Worm (Caenorhabditis elegans) whole organism, early embryonic: Measurements from ENCODE around the gene pqn-67.

Source experiments
- B0310.2 ChIP-seq: sonication (generic microtip); optimal IDR thresholded peaks from 2 replicates; lab custom pipeline; 2016; ENCODE audit warnings: mild to moderate bottlenecking, missing genetic modification characterization, missing compliant biosample characterization
- F13C5.2 ChIP-seq: sonication (generic microtip); optimal IDR thresholded peaks from 2 replicates; lab custom pipeline; 2017; ENCODE audit warnings: mild to moderate bottlenecking, missing genetic modification characterization, inconsistent platforms, missing compliant biosample characterization
- aly-1 ChIP-seq: sonication (generic microtip); optimal IDR thresholded peaks from 2 replicates; lab custom pipeline; 2016; ENCODE audit warnings: missing genetic modification characterization, missing compliant biosample characterization
- ama-1 ChIP-seq: fragments of 150-350 bp; optimal IDR thresholded peaks from 2 replicates; lab custom pipeline; 2014
- ceh-13 ChIP-seq: fragments of 200-800 bp; sonication (Bioruptor generic); optimal IDR thresholded peaks from 2 replicates; lab custom pipeline; 2018; ENCODE audit warnings: mild to moderate bottlenecking, missing genetic modification characterization, missing compliant biosample characterization
- ceh-36 ChIP-seq: sonication (generic microtip); optimal IDR thresholded peaks from 2 replicates; lab custom pipeline; 2016; ENCODE audit warnings: missing genetic modification characterization, inconsistent platforms, missing compliant biosample characterization
- ets-7 ChIP-seq: sonication (generic microtip); optimal IDR thresholded peaks from 2 replicates; lab custom pipeline; 2016; ENCODE audit warnings: missing genotype, missing genetic modification characterization, missing compliant biosample characterization
- flt-1 ChIP-seq: fragments of 200-800 bp; sonication (Bioruptor generic); IDR thresholded peaks from 2 replicates; pipeline ENCODE4 v1.3.6; 2022; ENCODE audit warnings: missing genetic modification characterization, missing compliant biosample characterization
- hmbx-1 ChIP-seq: sonication (generic microtip); optimal IDR thresholded peaks from 2 replicates; lab custom pipeline; 2016; ENCODE audit warnings: mild to moderate bottlenecking, missing genetic modification characterization, missing compliant biosample characterization
- hmg-4 ChIP-seq: fragments of 200-800 bp; sonication (Bioruptor generic); optimal IDR thresholded peaks from 2 replicates; lab custom pipeline; 2018; ENCODE audit warnings: mild to moderate bottlenecking, missing genetic modification characterization, missing compliant biosample characterization
- hnd-1 ChIP-seq: sonication (generic microtip); optimal IDR thresholded peaks from 2 replicates; lab custom pipeline; 2016; ENCODE audit warnings: missing genetic modification characterization, missing compliant biosample characterization
- pes-1 ChIP-seq: fragments of 200-800 bp; sonication (Bioruptor generic); IDR thresholded peaks from 2 replicates; pipeline ENCODE4 v1.3.6; 2022; ENCODE audit warnings: missing genetic modification reagents, missing genetic modification characterization, missing compliant biosample characterization
- scrt-1 ChIP-seq: fragments of 200-800 bp; sonication (Bioruptor generic); IDR thresholded peaks from 2 replicates; pipeline ENCODE4 v1.3.6; 2022; ENCODE audit warnings: missing genetic modification characterization, missing compliant biosample characterization
- sea-1 ChIP-seq: fragments of 200-800 bp; sonication (Bioruptor generic); conservative IDR thresholded peaks from 2 replicates; pipeline ENCODE4 v1.3.6; 2022; ENCODE audit warnings: missing genetic modification characterization, missing compliant biosample characterization
- tbx-11 ChIP-seq: fragments of 200-800 bp; sonication (Bioruptor generic); IDR thresholded peaks from 2 replicates; pipeline ENCODE4 v1.3.6; 2022; ENCODE audit warnings: missing genetic modification characterization, missing compliant biosample characterization
- tbx-37 ChIP-seq: fragments of 200-800 bp; sonication (Bioruptor generic); conservative IDR thresholded peaks from 2 replicates; pipeline ENCODE4 v1.3.6; 2022; ENCODE audit warnings: missing genetic modification reagents, missing genetic modification characterization, missing compliant biosample characterization
- tra-4 ChIP-seq: sonication (generic microtip); optimal IDR thresholded peaks from 2 replicates; lab custom pipeline; 2017; ENCODE audit warnings: missing genetic modification characterization, missing compliant biosample characterization

pqn-67 gene

DNA sequence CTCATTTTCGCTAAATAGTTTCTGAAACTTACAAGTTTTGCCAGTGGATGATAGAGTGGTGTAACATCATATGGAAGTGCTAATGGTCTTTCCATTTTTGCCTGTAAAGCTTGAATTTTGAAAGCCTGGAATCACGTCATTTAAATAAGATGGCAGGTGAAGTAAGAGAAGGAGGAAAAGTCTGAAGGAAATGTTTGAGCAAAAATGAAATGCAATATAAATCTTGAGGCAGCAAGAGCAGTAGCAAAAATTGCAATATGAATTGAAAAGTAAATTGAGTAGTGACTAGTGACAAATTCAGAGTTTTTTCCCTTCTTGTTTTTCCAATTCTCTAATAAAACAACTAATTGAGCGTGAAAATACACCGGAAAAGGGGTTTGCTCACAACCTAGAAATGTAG lies 38.4 kb upstream of the pqn-67 start, which contains the start of gene glb-24:
TSS of gene glb-24 (minus strand) at position 101 of the 400 bp plus-strand sequence.
- TF ChIP-seq hmbx-1 (tag; lab: Kevin White, UChicago) = no peak
- TF ChIP-seq ceh-36 (tag; lab: Kevin White, UChicago) = no peak
- TF ChIP-seq hnd-1 (tag; lab: Kevin White, UChicago) = no peak
- no peak for TF ChIP-seq ama-1 (lab: Kevin White, UChicago)
- TF ChIP-seq sea-1 = no peak
- TF ChIP-seq scrt-1 (GFP tag; lab: Robert Waterston, UW) = no peak
- no peak for TF ChIP-seq flt-1 (GFP tag; lab: Robert Waterston, UW)

DNA sequence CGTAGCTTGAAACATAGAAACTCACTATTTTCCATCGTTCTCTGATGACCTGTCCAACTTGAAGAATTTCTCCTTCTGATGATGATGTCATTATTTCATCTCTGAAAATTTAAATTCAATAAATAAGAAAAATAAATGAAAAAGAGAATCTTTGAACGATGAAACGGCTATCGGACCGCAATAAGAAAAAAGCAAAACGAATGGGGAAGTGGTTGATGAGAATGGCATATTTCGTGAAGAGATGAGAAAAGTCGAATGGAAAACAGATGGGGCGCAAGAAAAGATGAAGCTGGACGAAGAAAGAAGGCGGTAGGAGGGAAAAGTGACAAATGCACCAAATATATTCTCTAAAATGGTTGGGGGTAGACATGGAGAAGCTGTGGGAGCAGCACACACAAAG lies 28.5 kb upstream of the pqn-67 start, which contains the start of gene ttbk-7:
TSS of gene ttbk-7 (minus strand) at position 101 of the 400 bp plus-strand sequence.
- no peak for TF ChIP-seq ceh-13 (GFP tag; lab: Kevin White, UChicago)
- no peak for TF ChIP-seq ceh-36 (tag; lab: Kevin White, UChicago)
- TF ChIP-seq scrt-1 (GFP tag; lab: Robert Waterston, UW) = no peak
- TF ChIP-seq flt-1 (GFP tag; lab: Robert Waterston, UW) = no peak
- no peak for TF ChIP-seq tra-4 (tag; lab: Kevin White, UChicago)
- TF ChIP-seq tbx-37 (GFP tag; lab: Robert Waterston, UW) = no peak
- TF ChIP-seq F13C5.2 (tag; lab: Kevin White, UChicago) = no peak
- no peak for TF ChIP-seq sea-1
- no peak for TF ChIP-seq tbx-11 (GFP tag; lab: Robert Waterston, UW)

DNA sequence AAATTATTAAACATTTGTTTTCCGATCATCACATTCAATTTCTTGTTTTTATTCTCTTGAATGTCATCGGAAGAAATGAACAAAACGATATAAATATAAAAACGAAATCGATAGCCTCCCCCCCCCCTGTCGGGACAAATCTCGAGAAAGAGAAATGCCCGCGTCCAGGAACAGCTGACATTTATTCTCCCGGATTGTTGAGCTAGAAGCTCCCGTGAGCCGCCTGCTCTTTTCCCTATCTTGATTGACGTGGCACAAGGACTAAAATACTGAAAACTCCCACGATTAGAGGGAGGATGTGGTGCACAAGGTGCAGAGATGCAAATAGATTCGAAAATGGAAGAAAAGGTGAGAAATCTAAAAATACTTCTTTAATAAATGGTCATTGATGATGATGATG lies 27.4 kb upstream of the pqn-67 start:
- TF ChIP-seq ets-7 = no peak
- TF ChIP-seq hmbx-1 (tag; lab: Kevin White, UChicago) = no peak
- TF ChIP-seq ceh-13 (GFP tag; lab: Kevin White, UChicago) = no peak
- no peak for TF ChIP-seq tbx-37 (GFP tag; lab: Robert Waterston, UW)
- TF ChIP-seq sea-1 = no peak
- TF ChIP-seq flt-1 (GFP tag; lab: Robert Waterston, UW) = no peak
- TF ChIP-seq scrt-1 (GFP tag; lab: Robert Waterston, UW) = no peak
- no peak for TF ChIP-seq tbx-11 (GFP tag; lab: Robert Waterston, UW)
- no peak for TF ChIP-seq tra-4 (tag; lab: Kevin White, UChicago)
- no peak for TF ChIP-seq aly-1
- no peak for TF ChIP-seq B0310.2 (tag; lab: Kevin White, UChicago)
- TF ChIP-seq hnd-1 (tag; lab: Kevin White, UChicago) = no peak
- TF ChIP-seq ama-1 (lab: Kevin White, UChicago) = no peak
- no peak for TF ChIP-seq hmg-4 (GFP tag; lab: Kevin White, UChicago)
- TF ChIP-seq F13C5.2 (tag; lab: Kevin White, UChicago) = no peak
- no peak for TF ChIP-seq pes-1
- TF ChIP-seq ceh-36 (tag; lab: Kevin White, UChicago) = no peak

DNA sequence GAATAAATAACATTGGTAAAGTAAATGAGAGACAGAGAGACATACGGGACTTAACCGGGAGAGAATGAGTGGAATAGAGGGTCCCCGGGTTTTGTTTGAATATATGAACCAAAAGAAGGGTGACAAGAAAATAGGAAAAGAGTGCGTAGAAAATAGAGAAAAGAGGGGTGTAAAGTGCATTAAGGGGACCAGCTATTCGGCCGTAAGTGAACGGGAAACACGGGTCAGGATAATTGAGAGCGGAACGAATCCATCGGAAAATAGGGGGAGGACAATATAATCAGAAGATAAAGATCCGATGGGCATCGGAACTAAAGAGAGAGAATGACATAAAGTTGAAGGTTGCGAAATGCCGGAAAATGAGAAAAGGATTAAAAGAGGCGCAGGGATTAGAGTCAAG lies 26.9 kb upstream of the pqn-67 start:
- TF ChIP-seq ceh-36 (tag; lab: Kevin White, UChicago) = no peak
- no peak for TF ChIP-seq F13C5.2 (tag; lab: Kevin White, UChicago)
- no peak for TF ChIP-seq hmbx-1 (tag; lab: Kevin White, UChicago)
- no peak for TF ChIP-seq tbx-37 (GFP tag; lab: Robert Waterston, UW)
- no peak for TF ChIP-seq tbx-11 (GFP tag; lab: Robert Waterston, UW)
- TF ChIP-seq ets-7 = no peak
- TF ChIP-seq flt-1 (GFP tag; lab: Robert Waterston, UW) = no peak
- no peak for TF ChIP-seq hnd-1 (tag; lab: Kevin White, UChicago)
- no peak for TF ChIP-seq ceh-13 (GFP tag; lab: Kevin White, UChicago)
- no peak for TF ChIP-seq ama-1 (lab: Kevin White, UChicago)
- no peak for TF ChIP-seq sea-1
- TF ChIP-seq B0310.2 (tag; lab: Kevin White, UChicago) = no peak
- TF ChIP-seq hmg-4 (GFP tag; lab: Kevin White, UChicago) = no peak

DNA sequence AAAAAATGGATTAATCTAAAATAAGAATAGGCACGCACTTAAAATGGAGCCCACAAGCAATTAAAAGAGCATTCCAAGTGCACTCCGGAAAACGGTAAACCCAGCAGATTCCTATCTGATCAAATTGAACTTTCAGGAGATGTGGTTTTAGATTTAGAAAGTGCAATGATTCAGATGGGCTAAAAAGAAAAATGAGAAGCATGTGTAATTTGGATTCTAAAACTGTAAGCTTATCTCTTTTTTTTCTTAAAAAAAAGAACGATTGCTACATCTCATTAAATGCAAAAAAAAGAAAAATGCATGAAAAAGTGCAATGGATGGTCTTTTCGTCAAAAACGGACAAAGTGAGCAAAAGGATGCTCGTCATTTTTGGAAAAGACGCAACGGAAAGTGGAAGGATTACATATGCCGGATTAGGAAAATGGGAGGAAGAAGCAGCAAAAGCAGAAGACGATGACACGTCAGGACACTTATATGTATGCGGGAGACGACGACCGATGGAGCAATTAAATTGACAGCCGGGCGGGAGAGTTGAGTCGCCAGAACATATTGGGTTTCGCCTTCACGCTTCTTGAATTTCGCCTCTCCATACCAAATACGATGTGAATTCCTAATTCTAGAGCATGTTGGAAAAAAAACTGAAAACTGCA lies 25.5 kb upstream of the pqn-67 start:
- TF ChIP-seq hmg-4 (GFP tag; lab: Kevin White, UChicago) (no peak), ceh-36 (tag; lab: Kevin White, UChicago) (no peak), flt-1 (GFP tag; lab: Robert Waterston, UW) (no peak), ets-7 (no peak), hnd-1 (tag; lab: Kevin White, UChicago) (no peak), aly-1 (no peak), F13C5.2 (tag; lab: Kevin White, UChicago) (no peak), tbx-11 (GFP tag; lab: Robert Waterston, UW) (no peak), scrt-1 (GFP tag; lab: Robert Waterston, UW) (no peak), ceh-13 (GFP tag; lab: Kevin White, UChicago) (no peak), ama-1 (lab: Kevin White, UChicago) (no peak), sea-1 (no peak), tra-4 (tag; lab: Kevin White, UChicago) (no peak), B0310.2 (tag; lab: Kevin White, UChicago) (no peak)

DNA sequence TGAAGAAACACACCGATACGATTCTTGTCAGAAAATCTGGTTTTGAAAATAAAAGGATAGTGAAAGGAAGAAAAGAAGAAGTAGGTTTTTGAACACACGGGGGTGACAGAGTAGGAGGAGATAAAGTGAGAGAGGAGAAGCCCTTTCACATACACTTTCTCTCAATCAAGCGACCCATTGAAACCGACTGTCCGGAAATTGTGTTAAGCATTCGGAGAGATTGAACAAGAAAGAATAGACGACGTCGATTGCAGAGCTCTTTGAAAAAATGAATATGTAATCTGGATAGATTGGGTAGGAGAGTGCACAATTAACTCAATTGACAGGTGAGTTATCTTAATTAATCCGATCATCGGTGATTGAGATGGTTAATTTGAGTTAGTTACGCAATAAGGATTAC lies 22.9 kb upstream of the pqn-67 start:
- no peak for TF ChIP-seq tra-4 (tag; lab: Kevin White, UChicago)
- TF ChIP-seq sea-1 = no peak
- TF ChIP-seq ceh-13 (GFP tag; lab: Kevin White, UChicago) = no peak
- TF ChIP-seq ets-7 = no peak
- no peak for TF ChIP-seq tbx-11 (GFP tag; lab: Robert Waterston, UW)
- no peak for TF ChIP-seq B0310.2 (tag; lab: Kevin White, UChicago)
- TF ChIP-seq flt-1 (GFP tag; lab: Robert Waterston, UW) = no peak
- no peak for TF ChIP-seq tbx-37 (GFP tag; lab: Robert Waterston, UW)
- no peak for TF ChIP-seq scrt-1 (GFP tag; lab: Robert Waterston, UW)
- no peak for TF ChIP-seq hmg-4 (GFP tag; lab: Kevin White, UChicago)
- no peak for TF ChIP-seq F13C5.2 (tag; lab: Kevin White, UChicago)
- TF ChIP-seq ceh-36 (tag; lab: Kevin White, UChicago) = no peak
- TF ChIP-seq hnd-1 (tag; lab: Kevin White, UChicago) = no peak
- TF ChIP-seq hmbx-1 (tag; lab: Kevin White, UChicago) = no peak
